Worm (Caenorhabditis elegans): ENCODE data around the gene sid-3.

sid-3 gene

ce11 chrX:17178239-17178638, 7.9 kb upstream of the sid-3 start, which contains the start of gene B0302.2:
Gene B0302.2 (plus strand): TSS chrX:17178539.
- TF ChIP-seq elt-1 (tag; optimal IDR thresholded peaks at IDR 0.05; ENCODE audit: borderline replicate concordance, insufficient read depth) (no peak), mep-1 (tag; optimal IDR thresholded peaks at IDR 0.05) (no peak), nhr-76 (tag; optimal IDR thresholded peaks at IDR 0.05) (no peak), lin-32 (GFP tag; optimal IDR thresholded peaks at IDR 0.05) (no peak), ztf-11 (tag; optimal IDR thresholded peaks at IDR 0.05) (no peak), tbx-8 (GFP tag; optimal IDR thresholded peaks at IDR 0.05) (no peak), ces-1 (GFP tag; optimal IDR thresholded peaks at IDR 0.05) (no peak)

ce11 chrX:17180135-17180534, 6.0 kb upstream of the sid-3 start:
- TF ChIP-seq drap-1 (GFP tag; optimal IDR thresholded peaks at IDR 0.05) (no peak), elt-1 (tag; optimal IDR thresholded peaks at IDR 0.05; ENCODE audit: borderline replicate concordance, insufficient read depth) (no peak), unc-120 (tag; optimal IDR thresholded peaks at IDR 0.05; ENCODE audit: poor library complexity, severe bottlenecking) (no peak), ham-2 (GFP tag; optimal IDR thresholded peaks at IDR 0.05) (no peak), lin-13 (tag; optimal IDR thresholded peaks at IDR 0.05) (no peak), M03D4.4 (tag; optimal IDR thresholded peaks at IDR 0.05) (no peak), lsy-2 (tag; optimal IDR thresholded peaks at IDR 0.05) (no peak), nhr-28 (tag; optimal IDR thresholded peaks at IDR 0.05) (no peak), nhr-2 (tag; optimal IDR thresholded peaks at IDR 0.05) (no peak), nhr-76 (tag; optimal IDR thresholded peaks at IDR 0.05) (no peak), nhr-12 (tag; optimal IDR thresholded peaks at IDR 0.05) (no peak), elt-3 (tag; optimal IDR thresholded peaks at IDR 0.05) (no peak), mab-5 (tag; optimal IDR thresholded peaks at IDR 0.05) (no peak), mls-2 (tag; optimal IDR thresholded peaks at IDR 0.05) (no peak), unc-62 (GFP tag; optimal IDR thresholded peaks at IDR 0.05) (no peak), sptf-1 (tag; optimal IDR thresholded peaks at IDR 0.05) (no peak), ztf-11 (tag; optimal IDR thresholded peaks at IDR 0.05) (no peak), nhr-237 (tag; optimal IDR thresholded peaks at IDR 0.05) (no peak), hlh-1 (tag; optimal IDR thresholded peaks at IDR 0.05) (no peak), tbx-8 (GFP tag; optimal IDR thresholded peaks at IDR 0.05) (no peak)

- TF ChIP-seq mab-5 (tag; optimal IDR thresholded peaks at IDR 0.05) (peak; percentile 10), ceh-43 (GFP tag; optimal IDR thresholded peaks at IDR 0.05) (peak; percentile 26), pha-4 (tag; optimal IDR thresholded peaks at IDR 0.05) (peak; percentile 76), lsy-2 (tag; optimal IDR thresholded peaks at IDR 0.05) (peak; percentile 56), nhr-12 (tag; optimal IDR thresholded peaks at IDR 0.05) (no peak), sptf-1 (tag; optimal IDR thresholded peaks at IDR 0.05) (peak; percentile 61), hlh-1 (tag; optimal IDR thresholded peaks at IDR 0.05) (peak; percentile 3), ham-2 (GFP tag; optimal IDR thresholded peaks at IDR 0.05) (no peak), nhr-237 (tag; optimal IDR thresholded peaks at IDR 0.05) (peak; percentile 89), nhr-2 (tag; optimal IDR thresholded peaks at IDR 0.05) (peak; percentile 6), M03D4.4 (tag; optimal IDR thresholded peaks at IDR 0.05) (peak; percentile 62), ceh-39 (tag; optimal IDR thresholded peaks at IDR 0.05) (peak; percentile 32), nhr-28 (tag; optimal IDR thresholded peaks at IDR 0.05) (no peak), cnd-1 (tag; optimal IDR thresholded peaks at IDR 0.05) (peak; percentile 19), ces-1 (GFP tag; optimal IDR thresholded peaks at IDR 0.05) (peak; percentile 50), blmp-1 (tag; optimal IDR thresholded peaks at IDR 0.05) (no peak), mep-1 (tag; optimal IDR thresholded peaks at IDR 0.05) (peak; percentile 61), drap-1 (GFP tag; optimal IDR thresholded peaks at IDR 0.05) (peak; percentile 9)
These were observed 5.0 kb upstream of the sid-3 start for ce11 chrX:17181220-17181619.

- TF ChIP-seq unc-39 (tag; optimal IDR thresholded peaks at IDR 0.05) (no peak), mab-5 (tag; optimal IDR thresholded peaks at IDR 0.05) (no peak), blmp-1 (tag; optimal IDR thresholded peaks at IDR 0.05) (no peak), ceh-39 (tag; optimal IDR thresholded peaks at IDR 0.05) (no peak), ztf-11 (tag; optimal IDR thresholded peaks at IDR 0.05) (no peak), unc-120 (tag; optimal IDR thresholded peaks at IDR 0.05; ENCODE audit: poor library complexity, severe bottlenecking) (peak; percentile 52), sem-2 (GFP tag; optimal IDR thresholded peaks at IDR 0.05) (no peak), mep-1 (tag; optimal IDR thresholded peaks at IDR 0.05) (peak; percentile 59), ham-2 (GFP tag; optimal IDR thresholded peaks at IDR 0.05) (no peak), lin-13 (tag; optimal IDR thresholded peaks at IDR 0.05) (peak; percentile 45), sptf-1 (tag; optimal IDR thresholded peaks at IDR 0.05) (peak; percentile 53), drap-1 (GFP tag; optimal IDR thresholded peaks at IDR 0.05) (peak; percentile 51), cnd-1 (tag; optimal IDR thresholded peaks at IDR 0.05) (no peak), nhr-237 (tag; optimal IDR thresholded peaks at IDR 0.05) (peak; percentile 80), lsy-2 (tag; optimal IDR thresholded peaks at IDR 0.05) (peak; percentile 38), ces-1 (GFP tag; optimal IDR thresholded peaks at IDR 0.05) (peak; percentile 69), hlh-1 (tag; optimal IDR thresholded peaks at IDR 0.05) (peak; percentile 48), zip-8 (tag; optimal IDR thresholded peaks at IDR 0.05) (no peak), elt-1 (tag; optimal IDR thresholded peaks at IDR 0.05; ENCODE audit: borderline replicate concordance, insufficient read depth) (no peak), M03D4.4 (tag; optimal IDR thresholded peaks at IDR 0.05) (peak; percentile 1), lin-32 (GFP tag; optimal IDR thresholded peaks at IDR 0.05) (no peak), nhr-2 (tag; optimal IDR thresholded peaks at IDR 0.05) (no peak), ceh-83 (GFP tag; optimal IDR thresholded peaks at IDR 0.05) (no peak), nhr-12 (tag; optimal IDR thresholded peaks at IDR 0.05) (no peak), mls-2 (tag; optimal IDR thresholded peaks at IDR 0.05) (no peak), bed-3 (GFP tag; optimal IDR thresholded peaks at IDR 0.05) (no peak), elt-3 (tag; optimal IDR thresholded peaks at IDR 0.05) (peak; percentile 21), pha-4 (tag; optimal IDR thresholded peaks at IDR 0.05) (peak; percentile 92), tbx-8 (GFP tag; optimal IDR thresholded peaks at IDR 0.05) (no peak)
These were observed 1.8 kb upstream of the sid-3 start for ce11 chrX:17184363-17184762.

All from whole organism, mixed stage, embryonic.